Fruit fly (Drosophila melanogaster) whole organism, embryonic: Measurements from ENCODE around the gene Mitf.
A peak's percentile ranks its signal among the peaks of the same experiment; 100 is the strongest.

ENCODE experiments used
- Adf1 ChIP-seq: fragments of 200-800 bp; sonication (Bioruptor generic); IDR thresholded peaks from 2 replicates; pipeline ENCODE4 v1.3.6; 2022; ENCODE audit warnings: missing biosample characterization, missing genetic modification characterization
- BEAF-32 ChIP-seq: fragments of 200-800 bp; sonication (Bioruptor generic); optimal IDR thresholded peaks from 3 replicates; lab custom pipeline; 2017; ENCODE audit warnings: missing biosample characterization, missing genetic modification characterization, mild to moderate bottlenecking, moderate library complexity, missing genetic modification reagents
- CG1024 ChIP-seq: fragments of 200-800 bp; sonication (Bioruptor generic); IDR thresholded peaks from 2 replicates; pipeline ENCODE4 v1.3.6; 2022; ENCODE audit warnings: missing biosample characterization, missing genetic modification characterization
- CG10267 ChIP-seq: fragments of 200-800 bp; sonication (Bioruptor generic); optimal IDR thresholded peaks from 2 replicates; lab custom pipeline; 2018; ENCODE audit warnings: missing biosample characterization, mild to moderate bottlenecking, missing genetic modification characterization, moderate library complexity
- CG10565 ChIP-seq: fragments of 200-800 bp; sonication (Bioruptor generic); optimal IDR thresholded peaks from 3 replicates; lab custom pipeline; 2016; ENCODE audit warnings: missing biosample characterization, mild to moderate bottlenecking, missing genetic modification characterization
- CG10654 ChIP-seq: fragments of 200-800 bp; sonication (Bioruptor generic); optimal IDR thresholded peaks from 2 replicates; lab custom pipeline; 2016; ENCODE audit warnings: missing biosample characterization, missing genetic modification characterization
- CG11456 ChIP-seq: fragments of 200-800 bp; sonication (Bioruptor generic); IDR thresholded peaks from 3 replicates; pipeline ENCODE4 v1.3.6; 2022; ENCODE audit warnings: missing biosample characterization, missing genetic modification characterization
- CG11696 ChIP-seq: fragments of 200-800 bp; sonication (Bioruptor generic); IDR thresholded peaks from 2 replicates; pipeline ENCODE4 v1.3.6; 2022; ENCODE audit warnings: missing biosample characterization, missing genetic modification characterization
- CG14667 ChIP-seq: fragments of 200-800 bp; sonication (Bioruptor generic); IDR thresholded peaks from 2 replicates; pipeline ENCODE4 v1.3.6; 2022; ENCODE audit warnings: missing biosample characterization, missing genetic modification characterization
- CG1603 ChIP-seq: fragments of 200-800 bp; sonication (Bioruptor generic); optimal IDR thresholded peaks from 2 replicates; lab custom pipeline; 2019; ENCODE audit warnings: missing biosample characterization, mild to moderate bottlenecking, missing genetic modification characterization, moderate library complexity
- CG16863 ChIP-seq: fragments of 200-800 bp; sonication (Bioruptor generic); optimal IDR thresholded peaks from 3 replicates; lab custom pipeline; 2016; ENCODE audit warnings: missing biosample characterization, missing genetic modification characterization
- CG17802 ChIP-seq: fragments of 200-800 bp; sonication (Bioruptor generic); optimal IDR thresholded peaks from 2 replicates; lab custom pipeline; 2018; ENCODE audit warnings: missing biosample characterization, mild to moderate bottlenecking, missing genetic modification characterization, moderate library complexity
- CG2116 ChIP-seq: fragments of 200-800 bp; sonication (Bioruptor generic); optimal IDR thresholded peaks from 3 replicates; lab custom pipeline; 2018; ENCODE audit warnings: missing biosample characterization, mild to moderate bottlenecking, missing genetic modification characterization
- CG30020 ChIP-seq: fragments of 200-800 bp; optimal IDR thresholded peaks from 2 replicates; lab custom pipeline; 2019; ENCODE audit warnings: missing biosample characterization, mild to moderate bottlenecking, missing genetic modification characterization, moderate library complexity
- CG33557 ChIP-seq: fragments of 200-800 bp; sonication (Bioruptor generic); optimal IDR thresholded peaks from 2 replicates; lab custom pipeline; 2019; ENCODE audit warnings: missing biosample characterization, mild to moderate bottlenecking, missing genetic modification characterization, moderate library complexity
- CG3995 ChIP-seq: fragments of 200-800 bp; sonication (Bioruptor generic); optimal IDR thresholded peaks from 3 replicates; lab custom pipeline; 2016; ENCODE audit warnings: missing biosample characterization, missing genetic modification characterization
- CG7357 ChIP-seq: fragments of 200-800 bp; sonication (Bioruptor generic); IDR thresholded peaks from 3 replicates; pipeline ENCODE4 v1.3.6; 2022; ENCODE audit warnings: missing biosample characterization, missing genetic modification characterization
- CG7556 ChIP-seq: fragments of 200-800 bp; sonication (Bioruptor generic); optimal IDR thresholded peaks from 2 replicates; lab custom pipeline; 2017; ENCODE audit warnings: missing biosample characterization, mild to moderate bottlenecking, missing genetic modification characterization
- CG7963 ChIP-seq: fragments of 200-800 bp; sonication (Bioruptor generic); IDR thresholded peaks from 3 replicates; pipeline ENCODE4 v1.3.6; 2022; ENCODE audit warnings: missing biosample characterization, missing genetic modification characterization; ENCODE audit not compliant: partially characterized antibody
- CG8765 ChIP-seq: fragments of 200-800 bp; sonication (Bioruptor generic); IDR thresholded peaks from 2 replicates; pipeline ENCODE4 v1.3.6; 2022; ENCODE audit warnings: missing biosample characterization, missing genetic modification characterization
- Dfd ChIP-seq, 2 experiments: fragments of >200 bp; optimal IDR thresholded peaks; 2 replicates each; lab custom pipeline; 2017; ENCODE audit warnings: missing biosample characterization in 2 of 2, missing genetic modification characterization in 2 of 2
- Dll ChIP-seq: fragments of 200-800 bp; sonication (Bioruptor generic); IDR thresholded peaks from 4 replicates; pipeline ENCODE4 v1.3.6; 2022; ENCODE audit warnings: missing biosample characterization, missing genetic modification characterization; ENCODE audit not compliant: partially characterized antibody
- MESR4 ChIP-seq: fragments of 200-800 bp; sonication (Bioruptor generic); optimal IDR thresholded peaks from 2 replicates; lab custom pipeline; 2018; ENCODE audit warnings: missing biosample characterization, mild to moderate bottlenecking, missing genetic modification characterization, moderate library complexity
- Med ChIP-seq: fragments of 200-800 bp; sonication (Bioruptor generic); peaks from one replicate; lab custom pipeline; 2016; ENCODE audit warnings: missing biosample characterization, missing genetic modification characterization, mild to moderate bottlenecking, inconsistent platforms, moderate library complexity
- Pdp1 ChIP-seq, 2 experiments: fragments of 200-800 bp; sonication (Bioruptor generic); optimal IDR thresholded peaks; 3 replicates each; lab custom pipeline; 2016; ENCODE audit warnings: missing biosample characterization in 2 of 2, missing genetic modification characterization in 2 of 2, mild to moderate bottlenecking in 1 of 2, moderate library complexity in 1 of 2
- Sox100B ChIP-seq: fragments of 200-800 bp; sonication (Bioruptor generic); optimal IDR thresholded peaks from 3 replicates; lab custom pipeline; 2018; ENCODE audit warnings: missing biosample characterization, mild to moderate bottlenecking, missing genetic modification characterization
- Sry-δ ChIP-seq: fragments of 200-800 bp; sonication (Bioruptor generic); optimal IDR thresholded peaks from 2 replicates; lab custom pipeline; 2016; ENCODE audit warnings: missing biosample characterization, missing genetic modification characterization
- Stat92E ChIP-seq, 3 experiments: fragments of >200 bp in 2 of 3; fragments of 200-800 bp in 1 of 3; sonication (Bioruptor generic) in 1 of 3; optimal IDR thresholded peaks; 2 replicates each; lab custom pipeline; 2017 to 2019; ENCODE audit warnings: missing biosample characterization in 3 of 3, missing genetic modification characterization in 3 of 3, mild to moderate bottlenecking in 1 of 3, moderate library complexity in 1 of 3
- Xbp1 ChIP-seq: fragments of 200-800 bp; sonication (Bioruptor generic); optimal IDR thresholded peaks from 3 replicates; lab custom pipeline; 2016; ENCODE audit warnings: missing biosample characterization, mild to moderate bottlenecking, missing genetic modification characterization
- Xrp1 ChIP-seq: fragments of 200-800 bp; sonication (Bioruptor generic); IDR thresholded peaks from 2 replicates; pipeline ENCODE4 v1.3.6; 2022; ENCODE audit warnings: missing biosample characterization, missing genetic modification characterization
- amos ChIP-seq: fragments of 200-800 bp; sonication (Bioruptor generic); IDR thresholded peaks from 2 replicates; pipeline ENCODE4 v1.3.6; 2022; ENCODE audit warnings: missing biosample characterization, missing genetic modification characterization; ENCODE audit not compliant: partially characterized antibody
- en ChIP-seq: fragments of 200-800 bp; sonication (Bioruptor generic); optimal IDR thresholded peaks from 2 replicates; lab custom pipeline; 2016; ENCODE audit warnings: missing biosample characterization, missing genetic modification characterization
- ftz-f1 ChIP-seq: fragments of 200-800 bp; sonication (Bioruptor generic); optimal IDR thresholded peaks from 2 replicates; lab custom pipeline; 2016; ENCODE audit warnings: missing biosample characterization, missing genetic modification characterization
- gt ChIP-seq: fragments of 200-800 bp; sonication (Bioruptor generic); IDR thresholded peaks from 2 replicates; pipeline ENCODE4 v1.3.6; 2022; ENCODE audit warnings: missing biosample characterization, missing genetic modification characterization
- inv ChIP-seq: fragments of 200-800 bp; sonication (Bioruptor generic); IDR thresholded peaks from 2 replicates; pipeline ENCODE4 v1.3.6; 2022; ENCODE audit warnings: missing biosample characterization, missing genetic modification characterization; ENCODE audit not compliant: partially characterized antibody
- lola ChIP-seq, 3 experiments: fragments of >200 bp in 2 of 3; fragments of 200-800 bp in 1 of 3; sonication (Bioruptor generic) in 1 of 3; optimal IDR thresholded peaks; 2 replicates each; lab custom pipeline; 2017 to 2019; ENCODE audit warnings: missing biosample characterization in 3 of 3, missing genetic modification characterization in 3 of 3, mild to moderate bottlenecking in 1 of 3, moderate library complexity in 1 of 3
- phol ChIP-seq: fragments of 200-800 bp; sonication (Bioruptor generic); optimal IDR thresholded peaks from 3 replicates; lab custom pipeline; 2018; ENCODE audit warnings: missing biosample characterization, mild to moderate bottlenecking, missing genetic modification characterization, moderate library complexity
- toy ChIP-seq: fragments of 200-800 bp; sonication (Bioruptor generic); IDR thresholded peaks from 2 replicates; pipeline ENCODE4 v1.3.6; 2022; ENCODE audit warnings: missing biosample characterization, missing genetic modification characterization
- zfh2 ChIP-seq: fragments of 200-800 bp; sonication (Bioruptor generic); optimal IDR thresholded peaks from 2 replicates; lab custom pipeline; 2016; ENCODE audit warnings: missing biosample characterization, missing genetic modification characterization

The Mitf gene

dm6 chr4:1181591-1182125, 17.0 kb upstream of the Mitf start, which contains the start of gene pho (continued):
- TF ChIP-seq Dfd (GFP tag; optimal IDR thresholded peaks at IDR 0.05; lab: Kevin White, UChicago), result peak in 1 of 2 experiments; percentile 85
- peak; percentile 10 for TF ChIP-seq CG16863
- no peak for TF ChIP-seq amos (GFP tag; lab: Robert Waterston, UW)
- TF ChIP-seq Xbp1, result peak; percentile 53
- peak; percentile 37 for TF ChIP-seq Sox100B (GFP tag; lab: Kevin White, UChicago)
- TF ChIP-seq CG10654 (GFP tag; lab: Kevin White, UChicago), result peak; percentile 25
- TF ChIP-seq, all 482 proteins: peak for 61

dm6 chr4:1182809-1183208, 15.8 kb upstream of the Mitf start:
- no peak for TF ChIP-seq inv
- no peak for TF ChIP-seq CG14667 (GFP tag; lab: Robert Waterston, UW)
- TF ChIP-seq Adf1 (GFP tag; lab: Robert Waterston, UW), result no peak
- TF ChIP-seq CG30020, result peak; percentile 67
- TF ChIP-seq CG1603 (tag; lab: Kevin White, UChicago), result peak; percentile 20
- peak; percentile 21 for TF ChIP-seq Sry-δ (GFP tag; lab: Kevin White, UChicago)
- TF ChIP-seq Xrp1 (GFP tag; lab: Robert Waterston, UW), result no peak
- TF ChIP-seq CG3995, result peak; percentile 41
- peak; percentile 36 for TF ChIP-seq BEAF-32 (GFP tag; lab: Kevin White, UChicago)
- TF ChIP-seq Dll, result 0 out of 4 replicates have a peak, but pooled peaks have one; percentile 51
- no peak for TF ChIP-seq phol (tag; lab: Kevin White, UChicago)
- no peak for TF ChIP-seq CG8765 (GFP tag; lab: Robert Waterston, UW)
- peak; percentile 14 for TF ChIP-seq CG33557 (GFP tag; lab: Kevin White, UChicago)
- TF ChIP-seq Med (GFP tag; lab: Kevin White, UChicago), result peak; percentile 6

dm6 chr4:1185468-1185867, 13.2 kb upstream of the Mitf start, which contains the start of gene CG33521:
TSS of gene CG33521 (plus strand) at chr4:1185768.
- no peak for TF ChIP-seq Adf1 (GFP tag; lab: Robert Waterston, UW)
- 0 out of 2 replicates have a peak, but pooled peaks have one; percentile 13 for TF ChIP-seq Xrp1 (GFP tag; lab: Robert Waterston, UW)

dm6 chr4:1186828-1187227, 11.8 kb upstream of the Mitf start:
- TF ChIP-seq BEAF-32 (GFP tag; lab: Kevin White, UChicago) (peak; percentile 14), toy (GFP tag; lab: Robert Waterston, UW) (no peak), CG1024 (GFP tag; lab: Robert Waterston, UW) (0 out of 2 replicates have a peak, but pooled peaks have one; percentile 35), gt (GFP tag; lab: Robert Waterston, UW) (no peak), Sry-δ (GFP tag; lab: Kevin White, UChicago) (peak; percentile 14), CG30020 (peak; percentile 66), CG17802 (peak; percentile 58), CG1603 (tag; lab: Kevin White, UChicago) (peak; percentile 47)

- TF ChIP-seq Pdp1 (GFP tag; optimal IDR thresholded peaks at IDR 0.05; lab: Kevin White, UChicago) (peak in 1 of 2 experiments; percentile 84), Xbp1 (no peak)
Observed at dm6 chr4:1191630-1192029, 7.0 kb upstream of the Mitf start.

dm6 chr4:1196653-1197161, 1.9 kb upstream of the Mitf start, which contains the start of gene PIP4K:
TSS of gene PIP4K (minus strand) at chr4:1196848.
- TF ChIP-seq CG2116 (GFP tag; lab: Kevin White, UChicago) (peak; percentile 95), CG11456 (no peak), CG7963 (GFP tag; lab: Robert Waterston, UW) (no peak), CG10565 (GFP tag; lab: Kevin White, UChicago) (no peak), zfh2 (GFP tag; lab: Kevin White, UChicago) (no peak), CG10267 (peak; percentile 11), MESR4 (peak; percentile 77), Stat92E (GFP tag; optimal IDR thresholded peaks at IDR 0.05; lab: Kevin White, UChicago) (peak in 1 of 3 experiments; percentile 78), CG11696 (GFP tag; lab: Robert Waterston, UW) (no peak), en (GFP tag; lab: Kevin White, UChicago) (no peak), CG7357 (GFP tag; lab: Robert Waterston, UW) (peak; percentile 89), CG7556 (no peak), lola (GFP tag; optimal IDR thresholded peaks at IDR 0.05; lab: Kevin White, UChicago) (peak in 1 of 3 experiments; percentile 73), ftz-f1 (GFP tag; lab: Kevin White, UChicago) (no peak)
